Fruit fly (Drosophila melanogaster) whole organism, prepupa: ENCODE data around the gene Zmynd8.

Experiments used
- Blimp-1 ChIP-seq: fragments of 200-800 bp; sonication (Bioruptor generic); optimal IDR thresholded peaks from 3 replicates; lab custom pipeline; 2017; ENCODE audit warnings: missing biosample characterization, missing genetic modification characterization, mild to moderate bottlenecking, moderate library complexity, missing genetic modification reagents
- CG11762 ChIP-seq: fragments of 200-800 bp; sonication (Bioruptor generic); optimal IDR thresholded peaks from 3 replicates; lab custom pipeline; 2016; ENCODE audit warnings: missing biosample characterization, missing genetic modification characterization; ENCODE audit not compliant: insufficient read depth
- CG11902 ChIP-seq: fragments of 200-800 bp; sonication (Bioruptor generic); optimal IDR thresholded peaks from 3 replicates; lab custom pipeline; 2016; ENCODE audit warnings: missing biosample characterization, missing genetic modification characterization
- CG15336 ChIP-seq: fragments of 200-800 bp; sonication (Bioruptor generic); IDR thresholded peaks from 2 replicates; pipeline ENCODE4 v1.3.6; 2022; ENCODE audit warnings: missing biosample characterization, missing genetic modification characterization
- CG16779 ChIP-seq: fragments of 200-800 bp; sonication (Bioruptor generic); optimal IDR thresholded peaks from 3 replicates; lab custom pipeline; 2017; ENCODE audit warnings: missing biosample characterization, mild to moderate bottlenecking, missing genetic modification characterization
- CG3032 ChIP-seq: fragments of 200-800 bp; optimal IDR thresholded peaks from 2 replicates; lab custom pipeline; 2019; ENCODE audit warnings: missing biosample characterization, mild to moderate bottlenecking, missing genetic modification characterization, moderate library complexity
- CG34406 ChIP-seq: fragments of 200-800 bp; sonication (Bioruptor generic); optimal IDR thresholded peaks from 3 replicates; lab custom pipeline; 2016; ENCODE audit warnings: missing biosample characterization, missing genetic modification characterization
- CG3919 ChIP-seq: fragments of 200-800 bp; sonication (Bioruptor generic); optimal IDR thresholded peaks from 3 replicates; lab custom pipeline; 2016; ENCODE audit warnings: missing biosample characterization, missing genetic modification characterization
- CG4318 ChIP-seq: fragments of 200-800 bp; sonication (Bioruptor generic); optimal IDR thresholded peaks from 3 replicates; lab custom pipeline; 2017; ENCODE audit warnings: missing biosample characterization, mild to moderate bottlenecking, missing genetic modification characterization
- CG6163 ChIP-seq: fragments of 200-800 bp; sonication (Bioruptor generic); IDR thresholded peaks from 3 replicates; pipeline ENCODE4 v1.3.6; 2022; ENCODE audit warnings: missing biosample characterization, missing genetic modification characterization
- CG6276 ChIP-seq: fragments of 200-800 bp; sonication (Bioruptor generic); optimal IDR thresholded peaks from 2 replicates; lab custom pipeline; 2017; ENCODE audit warnings: missing biosample characterization, mild to moderate bottlenecking, missing genetic modification characterization
- CG6792 ChIP-seq: fragments of 200-800 bp; sonication (Bioruptor generic); optimal IDR thresholded peaks from 3 replicates; lab custom pipeline; 2016; ENCODE audit warnings: missing biosample characterization, missing genetic modification characterization
- CG6808 ChIP-seq: fragments of 200-800 bp; sonication (Bioruptor generic); optimal IDR thresholded peaks from 3 replicates; lab custom pipeline; 2017; ENCODE audit warnings: missing biosample characterization, missing genetic modification characterization, mild to moderate bottlenecking, moderate library complexity, missing genetic modification reagents
- CG6854 ChIP-seq: fragments of 200-800 bp; sonication (Bioruptor generic); optimal IDR thresholded peaks from 2 replicates; lab custom pipeline; 2017; ENCODE audit warnings: missing biosample characterization, mild to moderate bottlenecking, missing genetic modification characterization
- CG7368 ChIP-seq: fragments of 200-800 bp; sonication (Bioruptor generic); optimal IDR thresholded peaks from 3 replicates; lab custom pipeline; 2016; ENCODE audit warnings: missing biosample characterization, missing genetic modification characterization
- CG8119 ChIP-seq: fragments of 200-800 bp; sonication (Bioruptor generic); IDR thresholded peaks from 3 replicates; pipeline ENCODE4 v1.3.6; 2022; ENCODE audit warnings: missing biosample characterization, missing genetic modification characterization
- CG8632 ChIP-seq: fragments of 200-800 bp; sonication (Bioruptor generic); optimal IDR thresholded peaks from 3 replicates; lab custom pipeline; 2016; ENCODE audit warnings: missing biosample characterization, missing genetic modification characterization
- CG9139 ChIP-seq: fragments of 200-800 bp; sonication (Bioruptor generic); optimal IDR thresholded peaks from 3 replicates; lab custom pipeline; 2017; ENCODE audit warnings: missing biosample characterization, mild to moderate bottlenecking, missing genetic modification characterization
- Eip75B ChIP-seq: fragments of 200-800 bp; sonication (Bioruptor generic); optimal IDR thresholded peaks from 3 replicates; lab custom pipeline; 2016; ENCODE audit warnings: missing biosample characterization, missing genetic modification characterization
- Eip78C ChIP-seq: fragments of 200-800 bp; sonication (Bioruptor generic); peaks from one replicate; lab custom pipeline; 2016; ENCODE audit warnings: missing biosample characterization, missing genetic modification characterization
- Ets21C ChIP-seq: fragments of 200-800 bp; sonication (Bioruptor generic); optimal IDR thresholded peaks from 3 replicates; lab custom pipeline; 2016; ENCODE audit warnings: missing biosample characterization, missing genetic modification characterization
- Ets96B ChIP-seq: fragments of 200-800 bp; optimal IDR thresholded peaks from 2 replicates; lab custom pipeline; 2019; ENCODE audit warnings: missing biosample characterization, mild to moderate bottlenecking, missing genetic modification characterization, moderate library complexity
- Gug ChIP-seq: fragments of 200-800 bp; sonication (Bioruptor generic); IDR thresholded peaks from 2 replicates; pipeline ENCODE4 v1.3.6; 2022; ENCODE audit warnings: missing biosample characterization, missing genetic modification characterization
- Hr38 ChIP-seq: sonication (Bioruptor generic); optimal IDR thresholded peaks from 2 replicates; lab custom pipeline; 2016; ENCODE audit warnings: missing biosample characterization, missing genetic modification characterization
- Hr4 ChIP-seq: fragments of 200-800 bp; sonication (Bioruptor generic); optimal IDR thresholded peaks from 3 replicates; lab custom pipeline; 2016; ENCODE audit warnings: missing biosample characterization, missing genetic modification characterization
- Met ChIP-seq: fragments of 200-800 bp; sonication (Bioruptor generic); optimal IDR thresholded peaks from 3 replicates; lab custom pipeline; 2016; ENCODE audit warnings: missing biosample characterization, missing genetic modification characterization
- Smox ChIP-seq: fragments of 200-800 bp; sonication (Bioruptor generic); optimal IDR thresholded peaks from 3 replicates; lab custom pipeline; 2016; ENCODE audit warnings: missing biosample characterization, missing genetic modification characterization
- Sox102F ChIP-seq: fragments of 200-800 bp; sonication (Bioruptor generic); optimal IDR thresholded peaks from 2 replicates; lab custom pipeline; 2016; ENCODE audit warnings: missing biosample characterization, mild to moderate bottlenecking, missing genetic modification characterization
- Sox14 ChIP-seq: fragments of 200-800 bp; sonication (Bioruptor generic); optimal IDR thresholded peaks from 3 replicates; lab custom pipeline; 2016; ENCODE audit warnings: missing biosample characterization, missing genetic modification characterization
- Sox15 ChIP-seq: fragments of 200-800 bp; sonication (Bioruptor generic); optimal IDR thresholded peaks from 3 replicates; lab custom pipeline; 2016; ENCODE audit warnings: missing biosample characterization, missing genetic modification characterization
- achi ChIP-seq: fragments of 200-800 bp; sonication (Bioruptor generic); optimal IDR thresholded peaks from 3 replicates; lab custom pipeline; 2016; ENCODE audit warnings: missing biosample characterization, missing genetic modification characterization
- acj6 ChIP-seq: fragments of 200-800 bp; sonication (Bioruptor generic); optimal IDR thresholded peaks from 3 replicates; lab custom pipeline; 2016; ENCODE audit warnings: missing biosample characterization, missing genetic modification characterization
- cyc ChIP-seq: fragments of 200-800 bp; sonication (Bioruptor generic); optimal IDR thresholded peaks from 3 replicates; lab custom pipeline; 2016; ENCODE audit warnings: missing biosample characterization, missing genetic modification characterization
- dac ChIP-seq: fragments of 200-800 bp; sonication (Bioruptor generic); optimal IDR thresholded peaks from 2 replicates; lab custom pipeline; 2017; ENCODE audit warnings: missing biosample characterization, mild to moderate bottlenecking, missing genetic modification characterization
- dsx ChIP-seq: fragments of 200-800 bp; optimal IDR thresholded peaks from 3 replicates; lab custom pipeline; 2019; ENCODE audit warnings: missing biosample characterization, mild to moderate bottlenecking, missing genetic modification characterization, moderate library complexity; ENCODE audit not compliant: poor library complexity, severe bottlenecking
- eg ChIP-seq: fragments of 200-800 bp; sonication (Bioruptor generic); IDR thresholded peaks from 3 replicates; pipeline ENCODE4 v1.3.6; 2022; ENCODE audit warnings: missing biosample characterization, missing genetic modification characterization
- esn ChIP-seq: fragments of 200-800 bp; sonication (Bioruptor generic); optimal IDR thresholded peaks from 2 replicates; lab custom pipeline; 2016; ENCODE audit warnings: missing biosample characterization, mild to moderate bottlenecking, missing genetic modification characterization, moderate library complexity
- lz ChIP-seq: fragments of 200-800 bp; sonication (Bioruptor generic); optimal IDR thresholded peaks from 3 replicates; lab custom pipeline; 2016; ENCODE audit warnings: missing biosample characterization, missing genetic modification characterization
- net ChIP-seq: fragments of 200-800 bp; sonication (Bioruptor generic); optimal IDR thresholded peaks from 3 replicates; lab custom pipeline; 2016; ENCODE audit warnings: missing biosample characterization, missing genetic modification characterization
- pdm3 ChIP-seq: fragments of 200-800 bp; sonication (Bioruptor generic); optimal IDR thresholded peaks from 3 replicates; lab custom pipeline; 2016; ENCODE audit warnings: missing biosample characterization, missing genetic modification characterization
- salr ChIP-seq, 2 experiments: fragments of 200-800 bp; sonication (Bioruptor generic); optimal IDR thresholded peaks; 3 replicates each; lab custom pipeline; 2016 to 2018; ENCODE audit warnings: missing biosample characterization in 2 of 2, missing genetic modification characterization in 2 of 2, mild to moderate bottlenecking in 1 of 2
- ss ChIP-seq, 2 experiments: fragments of 200-800 bp; sonication (Bioruptor generic); optimal IDR thresholded peaks; 2 replicates in 1 of 2; 3 replicates in 1 of 2; lab custom pipeline; 2017 to 2018; ENCODE audit warnings: mild to moderate bottlenecking in 2 of 2, missing biosample characterization in 2 of 2, missing genetic modification characterization in 2 of 2, moderate library complexity in 1 of 2
- svp ChIP-seq: fragments of 200-800 bp; sonication (Bioruptor generic); peaks from one replicate; lab custom pipeline; 2016; ENCODE audit warnings: missing biosample characterization, missing genetic modification characterization
- topi ChIP-seq: fragments of 200-800 bp; sonication (Bioruptor generic); optimal IDR thresholded peaks from 3 replicates; lab custom pipeline; 2016; ENCODE audit warnings: missing biosample characterization, missing genetic modification characterization
- vri ChIP-seq: fragments of 200-800 bp; sonication (Bioruptor generic); optimal IDR thresholded peaks from 3 replicates; lab custom pipeline; 2016; ENCODE audit warnings: missing biosample characterization, mild to moderate bottlenecking, missing genetic modification characterization

The Zmynd8 gene

DNA sequence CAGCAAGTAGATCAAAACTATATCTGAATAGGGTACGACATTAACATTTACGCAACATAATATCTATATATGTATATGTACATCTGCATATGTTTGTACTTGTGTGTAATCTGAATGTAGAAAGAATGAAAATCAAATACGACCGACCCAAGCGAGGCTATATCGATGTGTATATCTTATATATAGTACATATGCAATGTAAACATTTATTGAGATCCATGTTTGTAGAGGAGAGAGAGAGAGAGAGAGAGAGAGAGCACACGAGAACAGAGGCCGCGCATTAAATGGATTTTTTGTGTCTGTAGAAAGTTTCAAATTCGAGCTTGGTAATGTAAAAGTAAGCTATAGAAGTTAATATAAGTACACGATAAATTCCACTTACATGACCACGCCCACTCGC lies 6.5 kb upstream of the Zmynd8 start:
- TF ChIP-seq ss (GFP tag; optimal IDR thresholded peaks at IDR 0.05; lab: Kevin White, UChicago) (peak in 1 of 2 experiments; percentile 20), Smox (no peak), Blimp-1 (GFP tag; lab: Kevin White, UChicago) (no peak), Eip78C (GFP tag; lab: Kevin White, UChicago) (peak; percentile 79), CG6163 (GFP tag; lab: Robert Waterston, UW) (0 out of 3 replicates have a peak, but pooled peaks have one; percentile 20), Gug (GFP tag; lab: Robert Waterston, UW) (no peak), svp (GFP tag; lab: Kevin White, UChicago) (peak; percentile 35), dsx (GFP tag; lab: Kevin White, UChicago) (no peak)

- TF ChIP-seq CG6276 (GFP tag; lab: Kevin White, UChicago) (peak; percentile 15), Eip78C (GFP tag; lab: Kevin White, UChicago) (peak; percentile 70), svp (GFP tag; lab: Kevin White, UChicago) (peak; percentile 87), Ets21C (no peak), CG6854 (GFP tag; lab: Kevin White, UChicago) (no peak), acj6 (GFP tag; lab: Kevin White, UChicago) (no peak), lz (GFP tag; lab: Kevin White, UChicago) (no peak), Hr38 (no peak), ss (GFP tag; optimal IDR thresholded peaks at IDR 0.05; lab: Kevin White, UChicago) (peak; percentile 29 to 47), esn (no peak), Gug (GFP tag; lab: Robert Waterston, UW) (no peak), Sox14 (no peak), cyc (GFP tag; lab: Kevin White, UChicago) (no peak)
- TF ChIP-seq, all 60 proteins: peak for 4
These were observed 3.4 kb downstream of the Zmynd8 start for dm6 chr3R:31672675-31673074.

DNA sequence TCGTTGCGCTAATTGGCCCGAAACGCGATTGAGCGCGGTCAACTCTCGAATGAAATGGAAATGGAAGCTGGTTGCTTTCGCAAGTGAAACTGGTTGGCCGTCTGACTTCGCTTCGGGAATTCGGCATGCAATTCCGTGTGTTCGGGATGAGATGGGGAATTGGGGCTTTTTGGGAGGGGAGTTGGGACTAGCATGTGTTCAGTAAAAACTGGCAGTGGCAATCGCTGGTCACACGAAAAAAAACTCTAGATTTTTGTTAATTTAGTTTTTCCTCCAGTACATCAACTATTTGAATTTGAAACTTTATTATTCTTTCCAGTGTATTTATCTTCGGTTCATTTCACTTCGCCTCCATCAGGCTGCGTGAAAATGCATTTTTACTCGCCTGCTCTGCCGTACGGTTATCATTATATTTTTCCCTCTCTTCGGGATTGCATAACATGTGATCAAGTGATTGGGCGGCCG lies 10.6 kb downstream of the Zmynd8 start, which contains the start of gene CG11550:
CG11550 (minus strand) TSS at position 51 of the 465 bp plus-strand sequence.
- TF ChIP-seq Gug (GFP tag; lab: Robert Waterston, UW): peak; percentile 49
- TF ChIP-seq vri (GFP tag; lab: Kevin White, UChicago): peak; percentile 86
- TF ChIP-seq CG11902 (GFP tag; lab: Kevin White, UChicago): no peak
- peak; percentile 78 for TF ChIP-seq CG3919 (GFP tag; lab: Kevin White, UChicago)
- TF ChIP-seq cyc (GFP tag; lab: Kevin White, UChicago): peak; percentile 61
- TF ChIP-seq CG11762 (GFP tag; lab: Kevin White, UChicago): peak; percentile 59
- TF ChIP-seq CG3032 (tag; lab: Kevin White, UChicago): peak; percentile 6
- TF ChIP-seq Ets96B (tag; lab: Kevin White, UChicago): peak; percentile 0
- TF ChIP-seq CG34406 (GFP tag; lab: Kevin White, UChicago): peak; percentile 51
- TF ChIP-seq lz (GFP tag; lab: Kevin White, UChicago): peak; percentile 66
- TF ChIP-seq Sox15 (GFP tag; lab: Kevin White, UChicago): peak; percentile 9
- no peak for TF ChIP-seq Hr38
- TF ChIP-seq CG9139 (GFP tag; lab: Kevin White, UChicago): no peak
- peak; percentile 49 for TF ChIP-seq CG7368 (GFP tag; lab: Kevin White, UChicago)
- peak; percentile 53 for TF ChIP-seq CG6276 (GFP tag; lab: Kevin White, UChicago)
- TF ChIP-seq CG6792 (GFP tag; lab: Kevin White, UChicago): peak; percentile 69
- no peak for TF ChIP-seq dsx (GFP tag; lab: Kevin White, UChicago)
- peak; percentile 61 for TF ChIP-seq topi (GFP tag; lab: Kevin White, UChicago)
- peak; percentile 89 for TF ChIP-seq Blimp-1 (GFP tag; lab: Kevin White, UChicago)
- TF ChIP-seq acj6 (GFP tag; lab: Kevin White, UChicago): peak; percentile 51
- TF ChIP-seq net (GFP tag; lab: Kevin White, UChicago): peak; percentile 65
- TF ChIP-seq Ets21C: no peak
- no peak for TF ChIP-seq Met (GFP tag; lab: Kevin White, UChicago)
- TF ChIP-seq salr (GFP tag; optimal IDR thresholded peaks at IDR 0.05; lab: Kevin White, UChicago): no peak
- peak; percentile 80 for TF ChIP-seq eg (GFP tag; lab: Robert Waterston, UW)
- peak; percentile 56 for TF ChIP-seq CG8632 (GFP tag; lab: Kevin White, UChicago)
- TF ChIP-seq CG16779 (tag; lab: Kevin White, UChicago): peak; percentile 3
- TF ChIP-seq Sox102F (GFP tag; lab: Kevin White, UChicago): peak; percentile 75
- TF ChIP-seq pdm3 (GFP tag; lab: Kevin White, UChicago): no peak
- peak; percentile 60 for TF ChIP-seq Eip75B (GFP tag; lab: Kevin White, UChicago)
- peak; percentile 60 for TF ChIP-seq dac (GFP tag; lab: Kevin White, UChicago)
- peak; percentile 80 for TF ChIP-seq CG8119 (GFP tag; lab: Robert Waterston, UW)
- TF ChIP-seq Sox14: peak; percentile 57
- peak; percentile 55 for TF ChIP-seq CG6854 (GFP tag; lab: Kevin White, UChicago)
- peak; percentile 70 for TF ChIP-seq CG6163 (GFP tag; lab: Robert Waterston, UW)
- peak; percentile 52 for TF ChIP-seq achi (GFP tag; lab: Kevin White, UChicago)
- peak; percentile 83 for TF ChIP-seq CG15336 (GFP tag; lab: Robert Waterston, UW)
- TF ChIP-seq Hr4 (GFP tag; lab: Kevin White, UChicago): no peak
- peak; percentile 29 for TF ChIP-seq CG6808 (GFP tag; lab: Kevin White, UChicago)
- no peak for TF ChIP-seq CG4318 (GFP tag; lab: Kevin White, UChicago)
